Worm (Caenorhabditis elegans) whole organism, L1 larva: ENCODE results near the gene scd-1.

Source experiments
- C04F5.9 ChIP-seq: sonication (generic microtip); optimal IDR thresholded peaks from 2 replicates; lab custom pipeline; 2016; ENCODE audit warnings: missing genetic modification characterization, missing compliant biosample characterization
- F16B12.6 ChIP-seq: fragments of 150-350 bp; optimal IDR thresholded peaks from 2 replicates; lab custom pipeline; 2014; ENCODE audit warnings: missing biosample characterization, missing genetic modification characterization
- Y116A8C.19 ChIP-seq: sonication (generic microtip); optimal IDR thresholded peaks from 2 replicates; lab custom pipeline; 2016; ENCODE audit warnings: missing compliant biosample characterization, missing genetic modification characterization, borderline replicate concordance
- blmp-1 ChIP-seq: fragments of 150-350 bp; optimal IDR thresholded peaks from 2 replicates; lab custom pipeline; 2014; ENCODE audit warnings: missing biosample characterization, missing genetic modification characterization
- ceh-8 ChIP-seq: fragments of 200-800 bp; sonication (Bioruptor generic); optimal IDR thresholded peaks from 2 replicates; lab custom pipeline; 2018; ENCODE audit warnings: mild to moderate bottlenecking, missing genetic modification characterization, moderate library complexity, missing compliant biosample characterization
- dpl-1 ChIP-seq, 3 experiments: fragments of 150-350 bp in 2 of 3; sonication (generic microtip) in 1 of 3; optimal IDR thresholded peaks; 2 replicates each; lab custom pipeline; 2014 to 2017; ENCODE audit warnings: missing biosample characterization in 3 of 3, missing genetic modification characterization in 3 of 3, missing genetic modification reagents in 3 of 3
- efl-1 ChIP-seq, 4 experiments: fragments of 150-350 bp; optimal IDR thresholded peaks in 3 of 4; peaks in 1 of 4; 1 replicate in 1 of 4; 2 replicates in 3 of 4; lab custom pipeline; 2014; ENCODE audit warnings: missing biosample characterization in 2 of 4, missing genetic modification characterization in 2 of 4, missing genetic modification reagents in 2 of 4
- egl-13 ChIP-seq: sonication (generic microtip); optimal IDR thresholded peaks from 2 replicates; lab custom pipeline; 2016; ENCODE audit warnings: missing genotype, missing genetic modification reagents, missing genetic modification characterization, missing compliant biosample characterization
- elt-2 ChIP-seq: sonication (generic microtip); optimal IDR thresholded peaks from 2 replicates; lab custom pipeline; 2016; ENCODE audit warnings: missing genetic modification characterization, mild to moderate bottlenecking, inconsistent platforms, missing compliant biosample characterization, missing genetic modification reagents
- elt-3 ChIP-seq, 6 experiments: fragments of 150-350 bp in 1 of 6; sonication (generic microtip); optimal IDR thresholded peaks; 2 replicates each; lab custom pipeline; 2017 to 2018; ENCODE audit warnings: missing biosample characterization in 6 of 6, missing genetic modification characterization in 6 of 6, inconsistent platforms in 1 of 6
- ets-5 ChIP-seq: fragments of 200-800 bp; sonication (Bioruptor generic); IDR thresholded peaks from 2 replicates; pipeline ENCODE4 v1.3.6; 2022; ENCODE audit warnings: missing genetic modification characterization, missing compliant biosample characterization
- irx-1 ChIP-seq: sonication (generic microtip); optimal IDR thresholded peaks from 2 replicates; lab custom pipeline; 2016; ENCODE audit warnings: missing genetic modification characterization, missing compliant biosample characterization
- isw-1 ChIP-seq: fragments of 200-800 bp; sonication (Bioruptor generic); IDR thresholded peaks from 2 replicates; pipeline ENCODE4 v1.3.6; 2022; ENCODE audit warnings: missing genetic modification characterization, missing compliant biosample characterization
- lin-14 ChIP-seq: fragments of 200-800 bp; sonication (Bioruptor generic); optimal IDR thresholded peaks from 2 replicates; lab custom pipeline; 2018; ENCODE audit warnings: mild to moderate bottlenecking, missing genetic modification characterization, moderate library complexity, missing compliant biosample characterization
- lin-35 ChIP-seq, 2 experiments: fragments of 150-350 bp; optimal IDR thresholded peaks; 2 replicates each; lab custom pipeline; 2014; ENCODE audit warnings: missing biosample characterization in 2 of 2, missing genetic modification characterization in 2 of 2, missing genetic modification reagents in 2 of 2
- lsy-2 ChIP-seq, 2 experiments: fragments of 150-350 bp; optimal IDR thresholded peaks; 2 replicates each; lab custom pipeline; 2014; ENCODE audit warnings: missing biosample characterization in 2 of 2, missing genetic modification characterization in 2 of 2
- mab-9 ChIP-seq: fragments of 200-800 bp; sonication (Bioruptor generic); IDR thresholded peaks from 2 replicates; pipeline ENCODE4 v1.3.6; 2022; ENCODE audit warnings: missing genetic modification reagents, missing genetic modification characterization, missing compliant biosample characterization
- mep-1 ChIP-seq: fragments of 150-350 bp; optimal IDR thresholded peaks from 2 replicates; lab custom pipeline; 2014; ENCODE audit warnings: missing biosample characterization, missing genetic modification characterization
- nhr-11 ChIP-seq: fragments of 150-350 bp; optimal IDR thresholded peaks from 2 replicates; lab custom pipeline; 2014; ENCODE audit warnings: missing biosample characterization, missing genetic modification characterization
- nhr-19 ChIP-seq: fragments of 200-800 bp; sonication (Bioruptor generic); conservative IDR thresholded peaks from 2 replicates; pipeline ENCODE4 v1.3.6; 2022; ENCODE audit warnings: missing genetic modification characterization, missing compliant biosample characterization
- nhr-20 ChIP-seq: sonication (generic microtip); optimal IDR thresholded peaks from 2 replicates; lab custom pipeline; 2016; ENCODE audit warnings: mild to moderate bottlenecking, missing genetic modification characterization, missing compliant biosample characterization
- nhr-237 ChIP-seq: fragments of 150-350 bp; optimal IDR thresholded peaks from 2 replicates; lab custom pipeline; 2014; ENCODE audit warnings: missing biosample characterization, missing genetic modification characterization
- nhr-28 ChIP-seq: fragments of 150-350 bp; optimal IDR thresholded peaks from 2 replicates; lab custom pipeline; 2014; ENCODE audit warnings: missing biosample characterization, missing genetic modification characterization
- nhr-47 ChIP-seq: sonication (generic microtip); optimal IDR thresholded peaks from 2 replicates; lab custom pipeline; 2016; ENCODE audit warnings: mild to moderate bottlenecking, missing genetic modification characterization, moderate library complexity, missing compliant biosample characterization
- nhr-84 ChIP-seq: sonication (generic microtip); optimal IDR thresholded peaks from 2 replicates; lab custom pipeline; 2017; ENCODE audit warnings: missing biosample characterization, missing genetic modification characterization
- nhr-85 ChIP-seq: sonication (generic microtip); peaks from one replicate; lab custom pipeline; 2016; ENCODE audit warnings: missing genetic modification characterization, inconsistent platforms, missing compliant biosample characterization
- pax-3 ChIP-seq: fragments of 200-800 bp; sonication (Bioruptor generic); optimal IDR thresholded peaks from 2 replicates; lab custom pipeline; 2018; ENCODE audit warnings: mild to moderate bottlenecking, missing genetic modification characterization, moderate library complexity, missing compliant biosample characterization
- pqm-1 ChIP-seq: sonication (generic microtip); optimal IDR thresholded peaks from 3 replicates; lab custom pipeline; 2017; ENCODE audit warnings: missing biosample characterization, missing genetic modification characterization
- sptf-1 ChIP-seq: fragments of 150-350 bp; optimal IDR thresholded peaks from 2 replicates; lab custom pipeline; 2014; ENCODE audit warnings: missing biosample characterization, missing genetic modification characterization
- sup-37 ChIP-seq: fragments of 200-800 bp; sonication (Bioruptor generic); optimal IDR thresholded peaks from 2 replicates; lab custom pipeline; 2018; ENCODE audit warnings: mild to moderate bottlenecking, missing genetic modification characterization, missing compliant biosample characterization
- tbx-2 ChIP-seq: sonication (generic microtip); optimal IDR thresholded peaks from 2 replicates; lab custom pipeline; 2016; ENCODE audit warnings: missing genetic modification characterization, missing compliant biosample characterization
- unc-62 ChIP-seq: fragments of 150-350 bp; optimal IDR thresholded peaks from 2 replicates; lab custom pipeline; 2014; ENCODE audit warnings: missing biosample characterization, missing genetic modification reagents, missing genetic modification characterization
- unc-98 ChIP-seq: fragments of 200-800 bp; sonication (Bioruptor generic); IDR thresholded peaks from 2 replicates; pipeline ENCODE4 v1.3.6; 2022; ENCODE audit warnings: missing genetic modification characterization, missing compliant biosample characterization
- vab-15 ChIP-seq: sonication (generic microtip); optimal IDR thresholded peaks from 2 replicates; lab custom pipeline; 2017; ENCODE audit warnings: missing genotype, mild to moderate bottlenecking, missing genetic modification characterization, missing compliant biosample characterization

scd-1 gene

ce11 chrX:12479027-12479426 is 46.6 kb downstream of the scd-1 start:
- no peak for TF ChIP-seq isw-1 (GFP tag; lab: Robert Waterston, UW)
- TF ChIP-seq, all 84 proteins: peak for 0

DNA sequence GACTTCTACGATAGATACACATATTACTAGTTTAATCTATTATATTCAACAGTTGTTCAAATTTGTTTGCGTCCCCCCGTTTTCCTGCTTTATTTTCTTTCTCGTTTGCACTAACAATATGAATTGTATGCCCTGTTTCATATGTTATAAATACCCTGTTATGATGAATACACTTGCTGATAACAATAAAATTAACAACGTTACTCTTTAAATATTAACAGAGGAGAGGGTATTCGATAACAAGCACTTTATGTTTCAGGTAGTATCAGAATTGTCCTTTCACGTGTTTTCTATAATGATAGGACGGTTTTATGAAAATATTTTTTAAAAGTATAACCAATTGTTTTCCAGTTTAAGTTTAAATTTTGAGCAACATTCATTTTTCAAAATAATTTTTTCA is 47.1 kb downstream of the scd-1 start:
- TF ChIP-seq nhr-47 (tag; lab: Kevin White, UChicago) (no peak), blmp-1 (tag; lab: Kevin White, UChicago) (no peak), pax-3 (tag; lab: Kevin White, UChicago) (no peak), nhr-28 (tag; lab: Kevin White, UChicago) (no peak), mep-1 (tag; lab: Kevin White, UChicago) (no peak), lsy-2 (tag; optimal IDR thresholded peaks at IDR 0.05; lab: Kevin White, UChicago) (no peak), nhr-85 (no peak), elt-3 (tag; optimal IDR thresholded peaks at IDR 0.05; lab: Kevin White, UChicago) (no peak), elt-2 (tag; lab: Kevin White, UChicago) (peak; percentile 57), sptf-1 (tag; lab: Kevin White, UChicago) (no peak), unc-98 (no peak), sup-37 (no peak), nhr-84 (no peak), lin-35 (GFP tag; optimal IDR thresholded peaks at IDR 0.05; lab: Kevin White, UChicago) (peak in 1 of 2 experiments; percentile 41)

DNA sequence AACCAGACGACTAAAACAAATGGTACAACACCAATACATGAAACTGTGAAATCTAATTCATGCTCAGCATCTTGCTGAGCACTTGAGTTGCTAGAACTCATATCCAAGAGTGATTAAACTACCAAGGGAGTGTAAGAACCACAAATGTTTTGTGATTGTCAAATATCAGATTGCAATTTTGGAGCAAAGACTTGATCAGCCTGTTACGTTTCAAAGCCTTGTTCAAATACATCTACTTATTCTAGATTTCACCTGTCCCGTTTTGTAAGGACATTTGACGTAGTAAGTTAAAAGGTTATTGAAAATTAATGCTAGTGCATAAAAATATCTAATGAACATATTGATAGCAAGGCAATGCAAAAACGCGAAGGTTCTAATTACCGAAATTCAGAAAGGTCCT is 48.2 kb downstream of the scd-1 start, which contains the start of gene F45E6.1:
F45E6.1 (minus strand) TSS at position 101 of the 400 bp plus-strand sequence.
- TF ChIP-seq unc-62 (GFP tag; lab: Kevin White, UChicago) (no peak), nhr-11 (tag; lab: Kevin White, UChicago) (no peak), lin-14 (no peak), blmp-1 (tag; lab: Kevin White, UChicago) (no peak), F16B12.6 (no peak)

ce11 chrX:12476412-12476811 is 49.2 kb downstream of the scd-1 start:
- TF ChIP-seq efl-1 (optimal IDR thresholded peaks at IDR 0.05; lab: Kevin White, UChicago): no peak
- peak in 1 of 2 experiments; percentile 59 for TF ChIP-seq efl-1 (GFP tag; optimal IDR thresholded peaks at IDR 0.05 in 1 of 2; lab: Kevin White, UChicago)
- TF ChIP-seq ets-5 (GFP tag; lab: Robert Waterston, UW): no peak
- no peak for TF ChIP-seq egl-13 (tag; lab: Kevin White, UChicago)

DNA sequence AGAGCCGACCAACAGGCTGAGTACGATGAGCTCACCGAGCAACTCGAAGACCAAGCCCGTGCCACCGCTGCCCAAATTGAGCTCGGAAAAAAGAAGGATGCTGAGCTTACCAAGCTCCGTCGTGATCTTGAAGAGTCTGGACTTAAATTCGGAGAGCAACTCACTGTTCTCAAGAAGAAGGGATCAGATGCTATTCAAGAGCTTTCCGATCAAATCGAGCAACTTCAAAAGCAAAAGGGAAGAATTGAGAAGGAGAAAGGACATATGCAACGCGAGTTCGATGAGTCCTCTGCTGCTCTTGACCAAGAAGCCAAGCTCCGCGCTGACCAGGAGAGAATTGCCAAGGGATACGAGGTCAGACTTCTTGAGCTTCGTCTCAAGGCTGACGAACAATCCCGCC is 53.4 kb downstream of the scd-1 start:
- TF ChIP-seq nhr-19 (GFP tag; lab: Robert Waterston, UW) (no peak), pax-3 (tag; lab: Kevin White, UChicago) (no peak)

DNA sequence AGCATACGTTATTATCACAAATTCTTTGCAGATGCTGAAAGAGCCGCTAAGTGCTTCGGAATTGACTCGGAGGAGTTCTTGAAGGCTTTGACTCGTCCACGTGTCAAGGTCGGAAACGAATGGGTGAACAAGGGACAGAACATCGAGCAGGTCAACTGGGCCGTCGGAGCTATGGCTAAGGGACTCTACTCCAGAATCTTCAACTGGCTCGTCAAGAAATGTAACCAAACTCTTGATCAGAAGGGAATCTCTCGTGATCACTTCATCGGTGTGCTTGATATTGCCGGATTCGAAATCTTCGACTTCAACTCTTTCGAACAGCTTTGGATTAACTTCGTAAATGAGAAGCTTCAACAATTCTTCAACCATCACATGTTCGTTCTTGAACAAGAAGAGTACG is 55.7 kb downstream of the scd-1 start:
- no peak for TF ChIP-seq mab-9 (GFP tag; lab: Robert Waterston, UW)
- no peak for TF ChIP-seq lsy-2 (tag; optimal IDR thresholded peaks at IDR 0.05; lab: Kevin White, UChicago)
- no peak for TF ChIP-seq ceh-8 (GFP tag; lab: Kevin White, UChicago)
- no peak for TF ChIP-seq Y116A8C.19 (tag; lab: Kevin White, UChicago)
- TF ChIP-seq pqm-1 (tag; lab: Kevin White, UChicago): no peak
- no peak for TF ChIP-seq nhr-237 (tag; lab: Kevin White, UChicago)
- no peak for TF ChIP-seq tbx-2 (tag; lab: Kevin White, UChicago)
- no peak for TF ChIP-seq sptf-1 (tag; lab: Kevin White, UChicago)

- TF ChIP-seq irx-1 (tag; lab: Kevin White, UChicago) (no peak), nhr-20 (tag; lab: Kevin White, UChicago) (peak; percentile 3), vab-15 (no peak), tbx-2 (tag; lab: Kevin White, UChicago) (peak; percentile 8), efl-1 (optimal IDR thresholded peaks at IDR 0.05; lab: Kevin White, UChicago) (no peak), efl-1 (GFP tag; optimal IDR thresholded peaks at IDR 0.05 in 1 of 2; lab: Kevin White, UChicago) (peak in 1 of 2 experiments; percentile 51), C04F5.9 (tag; lab: Kevin White, UChicago) (no peak), dpl-1 (GFP tag; optimal IDR thresholded peaks at IDR 0.05; lab: Kevin White, UChicago) (no peak)
- TF ChIP-seq, all 84 proteins: peak for 3
Measured at ce11 chrX:12467660-12468111, 57.9 kb downstream of the scd-1 start, which contains the start of gene myo-2. TSS of gene myo-2 (plus strand) at chrX:12468061.
